Worm (Caenorhabditis elegans): ENCODE results near the gene C07G2.5.

The C07G2.5 gene

ce11 chrIII:4508064-4508905, 9.4 kb upstream of the C07G2.5 start, which contains the start of the genes cct-5 and F25F2.1 (continued):
- TF ChIP-seq mcd-1 (GFP tag; IDR thresholded peaks at IDR 0.05) (no peak; the same call in 1 of the 2 replicates), egl-44 (GFP tag; IDR thresholded peaks at IDR 0.05) (no peak), F52B5.7 (tag; optimal IDR thresholded peaks at IDR 0.05) (no peak), him-1 (tag; optimal IDR thresholded peaks at IDR 0.05) (peak; percentile 47), Y67H2A.10 (GFP tag; conservative IDR thresholded peaks at IDR 0.05) (peak; percentile 65; the same call in 1 of the 2 replicates), F57A8.1 (GFP tag; optimal IDR thresholded peaks at IDR 0.05) (no peak), nhr-80 (tag; optimal IDR thresholded peaks at IDR 0.05) (no peak), pha-4 (tag; optimal IDR thresholded peaks at IDR 0.05) (no peak), ztf-3 (GFP tag; optimal IDR thresholded peaks at IDR 0.05) (no peak), snpc-1.3 (tag; optimal IDR thresholded peaks at IDR 0.05; ENCODE audit: insufficient read depth) (peak; percentile 86), K12H6.12 (tag; optimal IDR thresholded peaks at IDR 0.05) (no peak), ceh-100 (GFP tag; IDR thresholded peaks at IDR 0.05) (no peak), mes-4 (tag; optimal IDR thresholded peaks at IDR 0.05) (no peak), unc-62 (GFP tag; optimal IDR thresholded peaks at IDR 0.05) (no peak), sea-2 (GFP tag; IDR thresholded peaks at IDR 0.05) (no peak), nfya-1 (tag; optimal IDR thresholded peaks at IDR 0.05; ENCODE audit: borderline replicate concordance, insufficient read depth) (no peak), rcor-1 (GFP tag; IDR thresholded peaks at IDR 0.05) (peak; percentile 80), nfyb-1 (GFP tag; IDR thresholded peaks at IDR 0.05) (0 out of 2 replicates have a peak, but pooled peaks have one; percentile 51), cebp-1 (GFP tag; IDR thresholded peaks at IDR 0.05) (no peak; the same call in 1 of the 2 replicates), cebp-1 (tag; optimal IDR thresholded peaks at IDR 0.05) (no peak), F10E7.11 (tag; optimal IDR thresholded peaks at IDR 0.05) (no peak), chd-7 (tag; optimal IDR thresholded peaks at IDR 0.05) (no peak), F57C9.4 (tag; optimal IDR thresholded peaks at IDR 0.05) (no peak), efl-1 (GFP tag; optimal IDR thresholded peaks at IDR 0.05) (peak; percentile 97), snpc-3.4 (tag; optimal IDR thresholded peaks at IDR 0.05) (peak; percentile 92), aptf-3 (GFP tag; IDR thresholded peaks at IDR 0.05) (no peak), lsy-27 (tag; optimal IDR thresholded peaks at IDR 0.05; ENCODE audit: borderline replicate concordance, insufficient read depth) (peak; percentile 19), egl-18 (GFP tag; IDR thresholded peaks at IDR 0.05) (no peak), attf-3 (GFP tag; conservative IDR thresholded peaks at IDR 0.05) (no peak), mxl-1 (tag; optimal IDR thresholded peaks at IDR 0.05) (no peak), F33H1.4 (GFP tag; IDR thresholded peaks at IDR 0.05) (peak; percentile 81), egrh-3 (GFP tag; IDR thresholded peaks at IDR 0.05) (no peak), lin-54 (GFP tag; optimal IDR thresholded peaks at IDR 0.05) (peak; percentile 95), F39B2.1 (GFP tag; IDR thresholded peaks at IDR 0.05) (no peak), Y95B8A.8 (GFP tag; IDR thresholded peaks at IDR 0.05) (0 out of 2 replicates have a peak, but pooled peaks have one; percentile 62), zim-3 (tag; optimal IDR thresholded peaks at IDR 0.05) (no peak), ceh-27 (GFP tag; optimal IDR thresholded peaks at IDR 0.05) (no peak), F23B12.7 (tag; optimal IDR thresholded peaks at IDR 0.05; ENCODE audit: insufficient read depth) (peak; percentile 84), nfya-2 (GFP tag; IDR thresholded peaks at IDR 0.05) (no peak), ztf-6 (GFP tag; IDR thresholded peaks at IDR 0.05) (no peak), lir-1 (GFP tag; conservative IDR thresholded peaks at IDR 0.05) (peak; percentile 67; the same call in 1 of the 2 replicates), ama-1 (optimal IDR thresholded peaks at IDR 0.05) (no peak), ama-1 (GFP tag; optimal IDR thresholded peaks at IDR 0.05) (no peak), aptf-2 (GFP tag; conservative IDR thresholded peaks at IDR 0.05) (no peak), B0035.1 (tag; optimal IDR thresholded peaks at IDR 0.05) (no peak), zfh-2 (GFP tag; conservative IDR thresholded peaks at IDR 0.05) (no peak), C17E4.6 (GFP tag; IDR thresholded peaks at IDR 0.05) (peak; percentile 61; the same call in 1 of the 2 replicates)
